Fruit fly (Drosophila melanogaster) whole organism, embryonic: ENCODE data around the gene CG9395.

Experiments
- Atf3 ChIP-seq: fragments of 200-800 bp; sonication (Bioruptor generic); optimal IDR thresholded peaks from 3 replicates; lab custom pipeline; 2016; ENCODE audit warnings: missing biosample characterization, missing genetic modification characterization
- Bdp1 ChIP-seq: fragments of 200-800 bp; sonication (Bioruptor generic); optimal IDR thresholded peaks from 3 replicates; lab custom pipeline; 2016; ENCODE audit warnings: missing biosample characterization, missing genetic modification characterization
- CG10267 ChIP-seq: fragments of 200-800 bp; sonication (Bioruptor generic); optimal IDR thresholded peaks from 2 replicates; lab custom pipeline; 2018; ENCODE audit warnings: missing biosample characterization, mild to moderate bottlenecking, missing genetic modification characterization, moderate library complexity
- CG10321 ChIP-seq: fragments of 200-800 bp; sonication (Bioruptor generic); IDR thresholded peaks from 2 replicates; pipeline ENCODE4 v1.3.6; 2022; ENCODE audit warnings: missing biosample characterization, missing genetic modification characterization
- CG10431 ChIP-seq: fragments of 200-800 bp; sonication (Bioruptor generic); optimal IDR thresholded peaks from 3 replicates; lab custom pipeline; 2018; ENCODE audit warnings: missing biosample characterization, mild to moderate bottlenecking, missing genetic modification characterization
- CG11247 ChIP-seq: fragments of 200-800 bp; sonication (Bioruptor generic); IDR thresholded peaks from 2 replicates; pipeline ENCODE4 v1.3.6; 2022; ENCODE audit warnings: missing biosample characterization, missing genetic modification characterization
- CG11456 ChIP-seq: fragments of 200-800 bp; sonication (Bioruptor generic); IDR thresholded peaks from 3 replicates; pipeline ENCODE4 v1.3.6; 2022; ENCODE audit warnings: missing biosample characterization, missing genetic modification characterization
- CG12071 ChIP-seq: fragments of 200-800 bp; sonication (Bioruptor generic); optimal IDR thresholded peaks from 3 replicates; lab custom pipeline; 2018; ENCODE audit warnings: missing biosample characterization, mild to moderate bottlenecking, missing genetic modification characterization
- CG1233 ChIP-seq: fragments of 200-800 bp; sonication (Bioruptor generic); optimal IDR thresholded peaks from 4 replicates; lab custom pipeline; 2018; ENCODE audit warnings: missing biosample characterization, mild to moderate bottlenecking, missing genetic modification characterization
- CG12391 ChIP-seq: fragments of 200-800 bp; sonication (Bioruptor generic); optimal IDR thresholded peaks from 3 replicates; lab custom pipeline; 2018; ENCODE audit warnings: missing biosample characterization, mild to moderate bottlenecking, missing genetic modification characterization, moderate library complexity
- CG13123 ChIP-seq: fragments of 200-800 bp; sonication (Bioruptor generic); optimal IDR thresholded peaks from 2 replicates; lab custom pipeline; 2016; ENCODE audit warnings: missing biosample characterization, missing genetic modification characterization
- CG13296 ChIP-seq: fragments of 200-800 bp; sonication (Bioruptor generic); optimal IDR thresholded peaks from 3 replicates; lab custom pipeline; 2018; ENCODE audit warnings: missing biosample characterization, mild to moderate bottlenecking, missing genetic modification characterization
- CG13424 ChIP-seq: fragments of 200-800 bp; sonication (Bioruptor generic); optimal IDR thresholded peaks from 2 replicates; lab custom pipeline; 2019; ENCODE audit warnings: missing biosample characterization, mild to moderate bottlenecking, missing genetic modification characterization, moderate library complexity
- CG13624 ChIP-seq: fragments of 200-800 bp; sonication (Bioruptor generic); optimal IDR thresholded peaks from 2 replicates; lab custom pipeline; 2016; ENCODE audit warnings: missing biosample characterization, missing genetic modification characterization
- CG13894 ChIP-seq: fragments of 200-800 bp; sonication (Bioruptor generic); optimal IDR thresholded peaks from 3 replicates; lab custom pipeline; 2018; ENCODE audit warnings: missing biosample characterization, mild to moderate bottlenecking, missing genetic modification characterization, moderate library complexity
- CG15073 ChIP-seq: fragments of 200-800 bp; sonication (Bioruptor generic); optimal IDR thresholded peaks from 2 replicates; lab custom pipeline; 2016; ENCODE audit warnings: missing biosample characterization, missing genetic modification characterization
- CG16779 ChIP-seq: fragments of 200-800 bp; sonication (Bioruptor generic); IDR thresholded peaks from 2 replicates; pipeline ENCODE4 v1.3.6; 2022; ENCODE audit warnings: missing biosample characterization, missing genetic modification characterization
- CG16863 ChIP-seq: fragments of 200-800 bp; sonication (Bioruptor generic); optimal IDR thresholded peaks from 3 replicates; lab custom pipeline; 2016; ENCODE audit warnings: missing biosample characterization, missing genetic modification characterization
- CG17361 ChIP-seq: fragments of 200-800 bp; sonication (Bioruptor generic); IDR thresholded peaks from 3 replicates; pipeline ENCODE4 v1.3.6; 2022; ENCODE audit warnings: missing biosample characterization, missing genetic modification characterization
- CG1832 ChIP-seq: fragments of 200-800 bp; sonication (Bioruptor generic); optimal IDR thresholded peaks from 2 replicates; lab custom pipeline; 2017; ENCODE audit warnings: missing biosample characterization, mild to moderate bottlenecking, missing genetic modification characterization, inconsistent platforms
- CG18764 ChIP-seq: fragments of 200-800 bp; sonication (Bioruptor generic); optimal IDR thresholded peaks from 3 replicates; lab custom pipeline; 2016; ENCODE audit warnings: missing biosample characterization, missing genetic modification characterization
- CG2129 ChIP-seq: fragments of 200-800 bp; sonication (Bioruptor generic); IDR thresholded peaks from 2 replicates; pipeline ENCODE4 v1.3.6; 2022; ENCODE audit warnings: missing biosample characterization, missing genetic modification characterization; ENCODE audit not compliant: partially characterized antibody
- CG30403 ChIP-seq: fragments of 200-800 bp; sonication (Bioruptor generic); optimal IDR thresholded peaks from 3 replicates; lab custom pipeline; 2016; ENCODE audit warnings: missing biosample characterization, missing genetic modification characterization
- CG30431 ChIP-seq: fragments of 200-800 bp; sonication (Bioruptor generic); optimal IDR thresholded peaks from 2 replicates; lab custom pipeline; 2017; ENCODE audit warnings: missing biosample characterization, missing genetic modification characterization
- CG31388 ChIP-seq: fragments of 200-800 bp; sonication (Bioruptor generic); optimal IDR thresholded peaks from 2 replicates; lab custom pipeline; 2016; ENCODE audit warnings: missing biosample characterization, missing genetic modification characterization
- CG34422 ChIP-seq: fragments of 200-800 bp; sonication (Bioruptor generic); IDR thresholded peaks from 3 replicates; pipeline ENCODE4 v1.3.6; 2022; ENCODE audit warnings: missing biosample characterization, missing genetic modification characterization
- CG5953 ChIP-seq: fragments of 200-800 bp; sonication (Bioruptor generic); IDR thresholded peaks from 2 replicates; pipeline ENCODE4 v1.3.6; 2022; ENCODE audit warnings: missing biosample characterization, missing genetic modification characterization
- CG6654 ChIP-seq: fragments of 200-800 bp; sonication (Bioruptor generic); optimal IDR thresholded peaks from 2 replicates; lab custom pipeline; 2017; ENCODE audit warnings: missing biosample characterization, mild to moderate bottlenecking, missing genetic modification characterization
- CG6765 ChIP-seq: fragments of 200-800 bp; sonication (Bioruptor generic); optimal IDR thresholded peaks from 3 replicates; lab custom pipeline; 2017; ENCODE audit warnings: missing biosample characterization, mild to moderate bottlenecking, missing genetic modification characterization
- CG6854 ChIP-seq: fragments of 200-800 bp; sonication (Bioruptor generic); optimal IDR thresholded peaks from 3 replicates; lab custom pipeline; 2017; ENCODE audit warnings: missing biosample characterization, mild to moderate bottlenecking, missing genetic modification characterization
- CG7357 ChIP-seq: fragments of 200-800 bp; sonication (Bioruptor generic); IDR thresholded peaks from 3 replicates; pipeline ENCODE4 v1.3.6; 2022; ENCODE audit warnings: missing biosample characterization, missing genetic modification characterization
- CG7963 ChIP-seq: fragments of 200-800 bp; sonication (Bioruptor generic); IDR thresholded peaks from 3 replicates; pipeline ENCODE4 v1.3.6; 2022; ENCODE audit warnings: missing biosample characterization, missing genetic modification characterization; ENCODE audit not compliant: partially characterized antibody
- CG8359 ChIP-seq: fragments of 200-800 bp; sonication (Bioruptor generic); optimal IDR thresholded peaks from 2 replicates; lab custom pipeline; 2017; ENCODE audit warnings: missing biosample characterization, mild to moderate bottlenecking, missing genetic modification characterization, borderline replicate concordance
- CG8944 ChIP-seq: fragments of 200-800 bp; sonication (Bioruptor generic); optimal IDR thresholded peaks from 3 replicates; lab custom pipeline; 2016; ENCODE audit warnings: missing biosample characterization, missing genetic modification characterization
- CG9797 ChIP-seq: fragments of 200-800 bp; sonication (Bioruptor generic); optimal IDR thresholded peaks from 3 replicates; lab custom pipeline; 2018; ENCODE audit warnings: missing biosample characterization, mild to moderate bottlenecking, missing genetic modification characterization
- CG9932 ChIP-seq: fragments of 200-800 bp; sonication (Bioruptor generic); IDR thresholded peaks from 2 replicates; pipeline ENCODE4 v1.3.6; 2022; ENCODE audit warnings: missing biosample characterization, missing genetic modification characterization
- Chrac-16 ChIP-seq: fragments of 200-800 bp; sonication (Bioruptor generic); optimal IDR thresholded peaks from 3 replicates; lab custom pipeline; 2016; ENCODE audit warnings: missing biosample characterization, missing genetic modification characterization
- Elba2 ChIP-seq: fragments of 200-800 bp; sonication (Bioruptor generic); optimal IDR thresholded peaks from 3 replicates; lab custom pipeline; 2016; ENCODE audit warnings: missing biosample characterization, missing genetic modification characterization
- Gug ChIP-seq: fragments of 200-800 bp; sonication (Bioruptor generic); IDR thresholded peaks from 4 replicates; pipeline ENCODE4 v1.3.6; 2022; ENCODE audit warnings: missing biosample characterization, missing genetic modification characterization
- Hmx ChIP-seq: fragments of 200-800 bp; sonication (Bioruptor generic); optimal IDR thresholded peaks from 2 replicates; lab custom pipeline; 2016; ENCODE audit warnings: missing biosample characterization, missing genetic modification characterization
- Neu2 ChIP-seq: fragments of 200-800 bp; sonication (Bioruptor generic); optimal IDR thresholded peaks from 3 replicates; lab custom pipeline; 2016; ENCODE audit warnings: missing biosample characterization, missing genetic modification characterization, borderline replicate concordance
- Nf-YB ChIP-seq: fragments of 200-800 bp; sonication (Bioruptor generic); optimal IDR thresholded peaks from 3 replicates; lab custom pipeline; 2019; ENCODE audit warnings: missing biosample characterization, mild to moderate bottlenecking, missing genetic modification characterization, moderate library complexity
- Oaz ChIP-seq: fragments of 200-800 bp; sonication (Bioruptor generic); IDR thresholded peaks from 2 replicates; pipeline ENCODE4 v1.3.6; 2022; ENCODE audit warnings: missing biosample characterization, missing genetic modification characterization
- PHDP ChIP-seq: fragments of 200-800 bp; sonication (Bioruptor generic); optimal IDR thresholded peaks from 3 replicates; lab custom pipeline; 2018; ENCODE audit warnings: missing biosample characterization, mild to moderate bottlenecking, missing genetic modification characterization, moderate library complexity
- Poxn ChIP-seq: fragments of 200-800 bp; sonication (Bioruptor generic); IDR thresholded peaks from 2 replicates; pipeline ENCODE4 v1.3.6; 2022; ENCODE audit warnings: missing biosample characterization, missing genetic modification characterization
- dati ChIP-seq: fragments of 200-800 bp; sonication (Bioruptor generic); IDR thresholded peaks from 2 replicates; pipeline ENCODE4 v1.3.6; 2022; ENCODE audit warnings: missing biosample characterization, missing genetic modification characterization
- dm ChIP-seq: fragments of 200-800 bp; sonication (Bioruptor generic); optimal IDR thresholded peaks from 3 replicates; lab custom pipeline; 2016; ENCODE audit warnings: missing biosample characterization, missing genetic modification characterization
- gfzf ChIP-seq: fragments of 200-800 bp; sonication (Bioruptor generic); optimal IDR thresholded peaks from 2 replicates; lab custom pipeline; 2016; ENCODE audit warnings: missing biosample characterization, mild to moderate bottlenecking, missing genetic modification characterization, moderate library complexity
- mam ChIP-seq: fragments of 200-800 bp; sonication (Bioruptor generic); optimal IDR thresholded peaks from 3 replicates; lab custom pipeline; 2016; ENCODE audit warnings: missing biosample characterization, missing genetic modification characterization
- run ChIP-seq: fragments of 200-800 bp; sonication (Bioruptor generic); optimal IDR thresholded peaks from 3 replicates; lab custom pipeline; 2018; ENCODE audit warnings: missing biosample characterization, mild to moderate bottlenecking, missing genetic modification characterization
- shn ChIP-seq: fragments of 200-800 bp; sonication (Bioruptor generic); optimal IDR thresholded peaks from 3 replicates; lab custom pipeline; 2016; ENCODE audit warnings: missing biosample characterization, missing genetic modification characterization
- sima ChIP-seq: fragments of 200-800 bp; sonication (Bioruptor generic); optimal IDR thresholded peaks from 2 replicates; lab custom pipeline; 2016; ENCODE audit warnings: missing biosample characterization, missing genetic modification characterization
- tap ChIP-seq: fragments of 200-800 bp; optimal IDR thresholded peaks from 3 replicates; lab custom pipeline; 2019; ENCODE audit warnings: missing biosample characterization, mild to moderate bottlenecking, missing genetic modification characterization, moderate library complexity

The CG9395 gene

dm6 chr2L:13367378-13367777 is 12.5 kb upstream of the CG9395 start, which contains the start of gene Tap42 (continued):
- TF ChIP-seq mam (GFP tag; lab: Kevin White, UChicago): no peak
- no peak for TF ChIP-seq Atf3 (GFP tag; lab: Kevin White, UChicago)
- TF ChIP-seq CG13424: peak; percentile 49
- TF ChIP-seq Poxn (GFP tag; lab: Robert Waterston, UW): no peak
- TF ChIP-seq CG30403 (GFP tag; lab: Kevin White, UChicago): peak; percentile 36
- no peak for TF ChIP-seq run (tag; lab: Kevin White, UChicago)
- TF ChIP-seq sima (GFP tag; lab: Kevin White, UChicago): no peak
- no peak for TF ChIP-seq CG7357
- TF ChIP-seq Nf-YB (GFP tag; lab: Kevin White, UChicago): no peak
- TF ChIP-seq CG10431 (GFP tag; lab: Kevin White, UChicago): no peak
- no peak for TF ChIP-seq Hmx (GFP tag; lab: Kevin White, UChicago)
- TF ChIP-seq CG18764 (GFP tag; lab: Kevin White, UChicago): no peak
- no peak for TF ChIP-seq Neu2 (GFP tag; lab: Kevin White, UChicago)
- TF ChIP-seq CG17361 (GFP tag; lab: Robert Waterston, UW): no peak
- TF ChIP-seq tap (tag; lab: Kevin White, UChicago): no peak
- TF ChIP-seq CG8359 (GFP tag; lab: Kevin White, UChicago): no peak
- TF ChIP-seq CG2129: no peak
- TF ChIP-seq CG1233 (GFP tag; lab: Kevin White, UChicago): no peak
- TF ChIP-seq CG13296 (GFP tag; lab: Kevin White, UChicago): peak; percentile 33
- no peak for TF ChIP-seq shn (GFP tag; lab: Kevin White, UChicago)
- no peak for TF ChIP-seq Chrac-16 (GFP tag; lab: Kevin White, UChicago)
- no peak for TF ChIP-seq CG7963 (GFP tag; lab: Robert Waterston, UW)
- TF ChIP-seq CG10267 (tag; lab: Kevin White, UChicago): peak; percentile 49
- no peak for TF ChIP-seq CG8944 (GFP tag; lab: Kevin White, UChicago)
- no peak for TF ChIP-seq CG13624 (GFP tag; lab: Kevin White, UChicago)
- TF ChIP-seq CG10321 (GFP tag; lab: Robert Waterston, UW): no peak
- TF ChIP-seq CG5953: no peak
- no peak for TF ChIP-seq CG31388 (GFP tag; lab: Kevin White, UChicago)
- peak; percentile 46 for TF ChIP-seq PHDP (tag; lab: Kevin White, UChicago)
- TF ChIP-seq CG6765: no peak
- no peak for TF ChIP-seq CG12071 (GFP tag; lab: Kevin White, UChicago)
- no peak for TF ChIP-seq Elba2 (GFP tag; lab: Kevin White, UChicago)
- no peak; the same call in 2 of the 3 replicates for TF ChIP-seq CG34422 (GFP tag; lab: Robert Waterston, UW)
- TF ChIP-seq CG15073 (GFP tag; lab: Kevin White, UChicago): no peak
- no peak for TF ChIP-seq CG9797 (GFP tag; lab: Kevin White, UChicago)
- TF ChIP-seq CG11247 (GFP tag; lab: Robert Waterston, UW): no peak
- TF ChIP-seq dati: no peak
- TF ChIP-seq CG11456 (GFP tag; lab: Robert Waterston, UW): no peak
- no peak for TF ChIP-seq CG1832 (GFP tag; lab: Kevin White, UChicago)
- peak; percentile 42 for TF ChIP-seq CG12391
- TF ChIP-seq dm (GFP tag; lab: Kevin White, UChicago): no peak
- no peak for TF ChIP-seq Bdp1
- TF ChIP-seq CG6854 (GFP tag; lab: Kevin White, UChicago): no peak
- peak; percentile 31 for TF ChIP-seq CG13894 (tag; lab: Kevin White, UChicago)
- no peak for TF ChIP-seq Oaz (GFP tag; lab: Robert Waterston, UW)
- TF ChIP-seq Gug: no peak
- TF ChIP-seq CG30431 (GFP tag; lab: Kevin White, UChicago): no peak
- TF ChIP-seq CG16779 (GFP tag; lab: Robert Waterston, UW): no peak
- TF ChIP-seq CG16863: no peak
- TF ChIP-seq CG9932 (GFP tag; lab: Robert Waterston, UW): peak; percentile 53
- no peak for TF ChIP-seq CG6654 (GFP tag; lab: Kevin White, UChicago)
- TF ChIP-seq CG13123: no peak
- TF ChIP-seq gfzf (GFP tag; lab: Kevin White, UChicago): peak; percentile 20
